Worm (Caenorhabditis elegans): Measurements from ENCODE around the gene F54F7.6.

ce11 chrX:11823704-11824103 is 41.5 kb upstream of the F54F7.6 start, which contains the start of gene tag-241:
- no peak for TF ChIP-seq nhr-237 (tag; optimal IDR thresholded peaks at IDR 0.05)
- no peak for TF ChIP-seq jun-1 (tag; optimal IDR thresholded peaks at IDR 0.05)
- TF ChIP-seq ceh-28 (tag; optimal IDR thresholded peaks at IDR 0.05): no peak
- no peak for TF ChIP-seq lin-39 (tag; optimal IDR thresholded peaks at IDR 0.05)
- no peak for TF ChIP-seq ceh-16 (tag; optimal IDR thresholded peaks at IDR 0.05)
- no peak for TF ChIP-seq nhr-77 (tag; optimal IDR thresholded peaks at IDR 0.05)
- no peak for TF ChIP-seq aly-2 (tag; optimal IDR thresholded peaks at IDR 0.05)
- no peak for TF ChIP-seq tbx-2 (tag; optimal IDR thresholded peaks at IDR 0.05)
